Fruit fly (Drosophila melanogaster) whole organism, wandering third instar larva: ENCODE results near the gene CG9331.
A peak's percentile ranks its signal among the peaks of the same experiment; 100 is the strongest.

Source experiments
- Abd-B ChIP-seq: fragments of >200 bp; optimal IDR thresholded peaks from 2 replicates; lab custom pipeline; 2017; ENCODE audit warnings: missing biosample characterization, missing genetic modification characterization
- CG32264 ChIP-seq: fragments of 200-800 bp; sonication (Bioruptor generic); optimal IDR thresholded peaks from 2 replicates; lab custom pipeline; 2016; ENCODE audit warnings: missing biosample characterization, missing genetic modification characterization
- CG9705 ChIP-seq: fragments of 200-800 bp; sonication (Bioruptor generic); optimal IDR thresholded peaks from 2 replicates; lab custom pipeline; 2018; ENCODE audit warnings: missing biosample characterization, mild to moderate bottlenecking, missing genetic modification characterization
- CrebA ChIP-seq: fragments of 200-800 bp; sonication (Bioruptor generic); optimal IDR thresholded peaks from 2 replicates; lab custom pipeline; 2016; ENCODE audit warnings: missing biosample characterization, mild to moderate bottlenecking, missing genetic modification characterization, borderline replicate concordance
- Dfd ChIP-seq: fragments of >200 bp; optimal IDR thresholded peaks from 2 replicates; lab custom pipeline; 2017; ENCODE audit warnings: missing biosample characterization, missing genetic modification characterization
- Dif ChIP-seq: fragments of 200-275, 200-300 bp; sonication (Bioruptor generic); optimal IDR thresholded peaks from 2 replicates; lab custom pipeline; 2018; ENCODE audit warnings: missing biosample characterization, missing genetic modification characterization; ENCODE audit not compliant: partially characterized antibody
- GATAd ChIP-seq: sonication (Bioruptor generic); optimal IDR thresholded peaks from 2 replicates; lab custom pipeline; 2016; ENCODE audit warnings: missing biosample characterization, missing genetic modification characterization
- HLH106 ChIP-seq: fragments of 200-800 bp; optimal IDR thresholded peaks from 3 replicates; lab custom pipeline; 2019; ENCODE audit warnings: missing biosample characterization, mild to moderate bottlenecking, missing genetic modification characterization, moderate library complexity
- Hnf4 ChIP-seq: fragments of 200-800 bp; sonication (Bioruptor generic); optimal IDR thresholded peaks from 2 replicates; lab custom pipeline; 2016; ENCODE audit warnings: missing biosample characterization, mild to moderate bottlenecking, missing genetic modification characterization
- Hr78 ChIP-seq: fragments of >200 bp; optimal IDR thresholded peaks from 2 replicates; lab custom pipeline; 2017; ENCODE audit warnings: missing biosample characterization, missing genetic modification characterization
- Hr83 ChIP-seq: fragments of 200-300 bp; sonication (Bioruptor generic); optimal IDR thresholded peaks from 2 replicates; lab custom pipeline; 2016; ENCODE audit warnings: missing biosample characterization, mild to moderate bottlenecking, missing genetic modification characterization, moderate library complexity; ENCODE audit not compliant: poor library complexity, severe bottlenecking
- Jra ChIP-seq: sonication (Bioruptor generic); optimal IDR thresholded peaks from 2 replicates; lab custom pipeline; 2016; ENCODE audit warnings: missing biosample characterization, missing genetic modification characterization
- Mio ChIP-seq: sonication (Bioruptor generic); optimal IDR thresholded peaks from 2 replicates; lab custom pipeline; 2016; ENCODE audit warnings: missing biosample characterization, missing genetic modification characterization
- Myc ChIP-seq: fragments of >200 bp; optimal IDR thresholded peaks from 2 replicates; lab custom pipeline; 2017
- N ChIP-seq: fragments of >200 bp; optimal IDR thresholded peaks from 2 replicates; lab custom pipeline; 2018; ENCODE audit warnings: missing biosample characterization, missing external identifiers, missing genetic modification characterization
- OdsH ChIP-seq: fragments of 200-800 bp; sonication (Bioruptor generic); optimal IDR thresholded peaks from 2 replicates; lab custom pipeline; 2016; ENCODE audit warnings: missing biosample characterization, mild to moderate bottlenecking, missing genetic modification characterization
- Rel ChIP-seq, 2 experiments: fragments of 200-800 bp; sonication (Bioruptor generic) in 1 of 2; optimal IDR thresholded peaks; 2 replicates in 1 of 2; 3 replicates in 1 of 2; lab custom pipeline; 2016 to 2019; ENCODE audit warnings: mild to moderate bottlenecking in 2 of 2, missing biosample characterization in 2 of 2, missing genetic modification characterization in 2 of 2, moderate library complexity in 1 of 2
- Sp1 ChIP-seq: fragments of 200-800 bp; sonication (Bioruptor generic); optimal IDR thresholded peaks from 3 replicates; lab custom pipeline; 2019; ENCODE audit warnings: missing biosample characterization, mild to moderate bottlenecking, missing genetic modification characterization, moderate library complexity
- Vsx2 ChIP-seq: fragments of 200-300, 225-300 bp; sonication (Bioruptor generic); optimal IDR thresholded peaks from 2 replicates; lab custom pipeline; 2018; ENCODE audit warnings: missing biosample characterization, missing genetic modification characterization; ENCODE audit not compliant: partially characterized antibody
- br ChIP-seq: fragments of 200-800 bp; sonication (Bioruptor generic); optimal IDR thresholded peaks from 2 replicates; lab custom pipeline; 2016; ENCODE audit warnings: missing biosample characterization, missing genetic modification characterization
- brk ChIP-seq: fragments of 200-800 bp; sonication (Bioruptor generic); optimal IDR thresholded peaks from 2 replicates; lab custom pipeline; 2016; ENCODE audit warnings: missing biosample characterization, mild to moderate bottlenecking, missing genetic modification characterization
- dl ChIP-seq, 2 experiments: fragments of 175-275, 200-275 bp in 1 of 2; fragments of 200-275 bp in 1 of 2; sonication (Bioruptor generic); optimal IDR thresholded peaks; lab custom pipeline; 2018; ENCODE audit warnings: mild to moderate bottlenecking in 2 of 2, missing biosample characterization in 2 of 2, missing genetic modification characterization in 2 of 2, moderate library complexity in 2 of 2; ENCODE audit not compliant: partially characterized antibody in 2 of 2, insufficient read depth in 1 of 2
- dmrt93B ChIP-seq: fragments of 200-800 bp; sonication (Bioruptor generic); optimal IDR thresholded peaks from 2 replicates; lab custom pipeline; 2018; ENCODE audit warnings: missing biosample characterization, mild to moderate bottlenecking, missing genetic modification characterization
- dsf ChIP-seq: sonication (Bioruptor generic); optimal IDR thresholded peaks from 2 replicates; lab custom pipeline; 2016; ENCODE audit warnings: missing biosample characterization, missing genetic modification characterization, borderline replicate concordance
- ey ChIP-seq: fragments of 200-800 bp; sonication (Bioruptor generic); optimal IDR thresholded peaks from 2 replicates; lab custom pipeline; 2016; ENCODE audit warnings: missing biosample characterization, missing genetic modification characterization
- foxo ChIP-seq, 2 experiments: fragments of 200-800 bp; sonication (Bioruptor generic); optimal IDR thresholded peaks; 2 replicates in 1 of 2; 3 replicates in 1 of 2; lab custom pipeline; 2016 to 2017; ENCODE audit warnings: missing biosample characterization in 2 of 2, missing genetic modification characterization in 2 of 2
- fru ChIP-seq: fragments of 200-800 bp; sonication (Bioruptor generic); optimal IDR thresholded peaks from 3 replicates; lab custom pipeline; 2016; ENCODE audit warnings: missing biosample characterization, mild to moderate bottlenecking, missing genetic modification characterization
- h ChIP-seq: fragments of 200-800 bp; sonication (Bioruptor generic); optimal IDR thresholded peaks from 3 replicates; lab custom pipeline; 2016; ENCODE audit warnings: missing biosample characterization, mild to moderate bottlenecking, missing genetic modification characterization
- jim ChIP-seq: fragments of 175-275, 200-325 bp; sonication (Bioruptor generic); optimal IDR thresholded peaks from 2 replicates; lab custom pipeline; 2016; ENCODE audit warnings: missing biosample characterization, mild to moderate bottlenecking, missing genetic modification characterization
- lola ChIP-seq: fragments of >200 bp; optimal IDR thresholded peaks from 2 replicates; lab custom pipeline; 2017; ENCODE audit warnings: missing biosample characterization, missing genetic modification characterization
- pan ChIP-seq: fragments of >200 bp; optimal IDR thresholded peaks from 2 replicates; lab custom pipeline; 2017
- psq ChIP-seq: fragments of 200-800 bp; sonication (Bioruptor generic); optimal IDR thresholded peaks from 3 replicates; lab custom pipeline; 2017; ENCODE audit warnings: missing biosample characterization, mild to moderate bottlenecking, missing genetic modification characterization, moderate library complexity
- rgr ChIP-seq: fragments of 200-800 bp; sonication (Bioruptor generic); optimal IDR thresholded peaks from 3 replicates; lab custom pipeline; 2016; ENCODE audit warnings: missing biosample characterization, mild to moderate bottlenecking, missing genetic modification characterization
- sage ChIP-seq: fragments of 200-800 bp; sonication (Bioruptor generic); optimal IDR thresholded peaks from 2 replicates; lab custom pipeline; 2016; ENCODE audit warnings: missing biosample characterization, mild to moderate bottlenecking, missing genetic modification characterization
- sv ChIP-seq: fragments of 200-800 bp; sonication (Bioruptor generic); optimal IDR thresholded peaks from 3 replicates; lab custom pipeline; 2016; ENCODE audit warnings: missing biosample characterization, missing genetic modification characterization
- tai ChIP-seq: sonication (Bioruptor generic); optimal IDR thresholded peaks from 2 replicates; lab custom pipeline; 2016; ENCODE audit warnings: missing biosample characterization, missing genetic modification characterization
- usp ChIP-seq: fragments of >200 bp; optimal IDR thresholded peaks from 2 replicates; lab custom pipeline; 2017; ENCODE audit warnings: missing biosample characterization, missing genetic modification characterization
- woc ChIP-seq: sonication (Bioruptor generic); optimal IDR thresholded peaks from 2 replicates; lab custom pipeline; 2016; ENCODE audit warnings: missing biosample characterization, mild to moderate bottlenecking, missing genetic modification characterization

Gene CG9331

DNA sequence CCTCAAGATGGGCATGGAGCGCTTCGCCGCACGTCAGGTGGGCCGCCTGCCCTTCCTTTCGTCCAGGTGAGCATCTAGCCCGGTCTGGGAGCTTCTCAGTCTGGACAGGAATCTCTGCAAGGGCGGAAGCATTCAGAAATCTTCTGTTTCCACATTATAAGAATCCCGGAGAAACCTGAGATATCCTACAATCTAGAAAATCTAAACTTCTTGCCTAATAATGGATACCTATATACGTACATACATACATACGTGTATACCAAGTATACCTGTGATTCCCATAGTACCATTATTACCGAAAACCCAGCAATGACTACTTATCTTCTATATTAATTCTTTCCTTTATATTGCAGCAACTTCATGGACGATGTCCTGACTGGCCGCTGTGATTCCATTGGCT lies 34.6 kb upstream of the CG9331 start:
- TF ChIP-seq Mio: no peak
- no peak for TF ChIP-seq Abd-B (GFP tag; lab: Kevin White, UChicago)
- TF ChIP-seq h (GFP tag; lab: Kevin White, UChicago): no peak
- TF ChIP-seq Hr78 (GFP tag; lab: Kevin White, UChicago): no peak
- no peak for TF ChIP-seq fru (GFP tag; lab: Kevin White, UChicago)
- no peak for TF ChIP-seq GATAd (GFP tag; lab: Kevin White, UChicago)
- no peak for TF ChIP-seq Vsx2 (GFP tag; lab: Kevin White, UChicago)
- TF ChIP-seq, all 38 proteins: peak for 0

DNA sequence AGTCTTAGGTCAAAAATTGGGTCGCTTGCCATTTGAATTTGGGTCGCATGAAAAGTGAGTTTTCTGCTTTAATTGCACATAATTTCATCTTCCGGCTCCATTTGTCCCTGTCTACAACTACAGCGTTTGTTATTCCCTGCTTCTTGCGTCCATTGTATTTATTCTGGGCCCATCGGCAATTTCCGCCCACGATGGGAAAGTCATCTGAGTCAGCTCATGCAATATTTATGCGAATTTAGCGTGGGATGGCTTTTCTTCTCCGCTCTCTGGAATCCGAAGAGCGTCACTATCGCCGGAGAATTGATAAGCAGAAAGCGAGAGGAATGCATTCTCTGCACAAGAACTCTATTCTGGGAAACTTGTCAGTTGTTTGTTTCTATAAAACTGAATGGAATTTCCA lies 30.1 kb upstream of the CG9331 start:
- TF ChIP-seq lola (GFP tag; lab: Kevin White, UChicago) (no peak), Mio (no peak), foxo (GFP tag; optimal IDR thresholded peaks at IDR 0.05; lab: Kevin White, UChicago) (no peak), dsf (GFP tag; lab: Kevin White, UChicago) (no peak), Dfd (GFP tag; lab: Kevin White, UChicago) (no peak), ey (no peak), psq (GFP tag; lab: Kevin White, UChicago) (no peak), CG9705 (GFP tag; lab: Kevin White, UChicago) (no peak), Myc (no peak), br (GFP tag; lab: Kevin White, UChicago) (no peak), sage (GFP tag; lab: Kevin White, UChicago) (no peak), CrebA (GFP tag; lab: Kevin White, UChicago) (no peak), usp (GFP tag; lab: Kevin White, UChicago) (no peak), rgr (no peak), GATAd (GFP tag; lab: Kevin White, UChicago) (no peak), CG32264 (GFP tag; lab: Kevin White, UChicago) (no peak)

DNA sequence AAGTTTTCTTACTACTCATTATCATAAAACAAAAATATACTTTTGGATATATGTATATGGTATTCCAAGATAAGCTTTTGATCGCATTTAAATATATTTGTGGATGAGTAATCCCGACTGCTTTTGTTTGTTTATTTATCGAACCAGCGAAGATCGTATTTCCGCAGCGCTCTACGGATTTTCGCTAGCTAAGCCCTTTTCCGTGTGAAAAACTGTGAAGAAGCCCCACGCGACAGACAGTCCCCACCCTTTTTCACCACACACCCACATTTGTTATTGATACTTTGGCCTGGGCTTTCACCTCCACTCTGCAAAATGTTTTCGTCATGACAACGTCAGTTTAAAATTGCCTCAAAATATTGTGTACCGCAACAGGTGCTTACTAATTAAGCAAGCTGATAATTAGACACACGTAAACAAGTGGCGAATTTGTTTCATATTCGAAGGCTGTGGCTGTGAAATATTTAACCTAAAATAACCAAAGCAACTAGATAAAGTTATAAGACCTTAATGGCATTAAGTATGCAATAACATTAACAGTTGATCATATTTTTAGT lies 29.6 kb upstream of the CG9331 start:
- TF ChIP-seq OdsH (GFP tag; lab: Kevin White, UChicago): no peak
- no peak for TF ChIP-seq Rel (GFP tag; optimal IDR thresholded peaks at IDR 0.05; lab: Kevin White, UChicago)
- TF ChIP-seq Rel (tag; optimal IDR thresholded peaks at IDR 0.05; lab: Kevin White, UChicago): no peak

DNA sequence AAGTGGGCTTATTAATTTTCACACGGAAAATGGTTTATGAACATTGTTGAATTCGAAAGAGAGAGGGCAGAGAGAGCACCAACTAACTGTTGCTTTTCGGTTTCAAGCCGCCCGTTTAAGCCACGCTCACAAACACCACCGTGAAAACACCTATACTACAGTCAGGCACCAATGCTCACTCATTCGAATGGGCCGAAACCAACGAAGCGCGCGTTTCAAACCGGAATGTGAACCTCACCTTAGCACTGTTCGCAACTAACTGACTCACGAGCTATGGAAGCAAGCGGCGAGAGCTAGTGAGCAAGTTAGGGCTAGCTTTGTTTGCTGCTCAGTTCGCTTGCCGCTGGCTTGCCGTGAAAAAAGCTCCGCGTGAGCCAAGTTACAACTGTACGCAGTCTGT lies 28.7 kb upstream of the CG9331 start:
- TF ChIP-seq sage (GFP tag; lab: Kevin White, UChicago) (no peak), rgr (no peak), dmrt93B (GFP tag; lab: Kevin White, UChicago) (no peak), CG32264 (GFP tag; lab: Kevin White, UChicago) (no peak), pan (lab: Kevin White, UChicago) (no peak), HLH106 (tag; lab: Kevin White, UChicago) (no peak), Myc (no peak), dsf (GFP tag; lab: Kevin White, UChicago) (no peak), N (no peak), woc (GFP tag; lab: Kevin White, UChicago) (no peak), h (GFP tag; lab: Kevin White, UChicago) (peak; percentile 7), Dif (GFP tag; lab: Kevin White, UChicago) (peak; percentile 74), Hnf4 (GFP tag; lab: Kevin White, UChicago) (peak; percentile 53), sv (GFP tag; lab: Kevin White, UChicago) (no peak), brk (GFP tag; lab: Kevin White, UChicago) (no peak), dl (GFP tag; optimal IDR thresholded peaks at IDR 0.05; lab: Kevin White, UChicago; ENCODE audit: insufficient read depth in 1 of 2, partially characterized antibody in 2 of 2) (peak in 1 of 2 experiments; percentile 26), CrebA (GFP tag; lab: Kevin White, UChicago) (no peak), psq (GFP tag; lab: Kevin White, UChicago) (peak; percentile 8), tai (no peak), jim (peak; percentile 56), Jra (GFP tag; lab: Kevin White, UChicago) (peak; percentile 76), Mio (no peak), fru (GFP tag; lab: Kevin White, UChicago) (peak; percentile 63), Rel (GFP tag; optimal IDR thresholded peaks at IDR 0.05; lab: Kevin White, UChicago) (peak; percentile 2), Rel (tag; optimal IDR thresholded peaks at IDR 0.05; lab: Kevin White, UChicago) (peak; percentile 20), br (GFP tag; lab: Kevin White, UChicago) (peak; percentile 38), Hr83 (peak; percentile 91), lola (GFP tag; lab: Kevin White, UChicago) (no peak), Dfd (GFP tag; lab: Kevin White, UChicago) (no peak), ey (no peak), Hr78 (GFP tag; lab: Kevin White, UChicago) (no peak), foxo (GFP tag; optimal IDR thresholded peaks at IDR 0.05; lab: Kevin White, UChicago) (no peak), usp (GFP tag; lab: Kevin White, UChicago) (no peak), GATAd (GFP tag; lab: Kevin White, UChicago) (no peak), Abd-B (GFP tag; lab: Kevin White, UChicago) (no peak), Sp1 (peak; percentile 20), OdsH (GFP tag; lab: Kevin White, UChicago) (no peak), CG9705 (GFP tag; lab: Kevin White, UChicago) (no peak), Vsx2 (GFP tag; lab: Kevin White, UChicago) (no peak)
